Worm (Caenorhabditis elegans) whole organism, L2 larva: ENCODE measurements around the gene srh-141.

Source experiments
- Y55F3AM.14 ChIP-seq: fragments of 200-800 bp; sonication (Bioruptor generic); optimal IDR thresholded peaks from 2 replicates; lab custom pipeline; 2018; ENCODE audit warnings: mild to moderate bottlenecking, missing genetic modification characterization, missing compliant biosample characterization
- nhr-12 ChIP-seq: fragments of 150-350 bp; optimal IDR thresholded peaks from 2 replicates; lab custom pipeline; 2014; ENCODE audit warnings: missing biosample characterization, missing genetic modification characterization
- nhr-23 ChIP-seq: fragments of 150-350 bp; optimal IDR thresholded peaks from 2 replicates; lab custom pipeline; 2014; ENCODE audit warnings: missing biosample characterization, missing genetic modification reagents, missing genetic modification characterization
- snpc-4 ChIP-seq: fragments of 150-350 bp; optimal IDR thresholded peaks from 2 replicates; lab custom pipeline; 2014; ENCODE audit warnings: missing biosample characterization, missing genetic modification characterization

- TF ChIP-seq nhr-12 (tag; lab: Kevin White, UChicago) (no peak), Y55F3AM.14 (GFP tag; lab: Kevin White, UChicago) (no peak), snpc-4 (tag; lab: Kevin White, UChicago) (no peak), nhr-23 (tag; lab: Kevin White, UChicago) (no peak)
These were observed 28.4 kb downstream of the srh-141 start, which contains the start of gene srw-35 for ce11 chrV:16471995-16472563.
